Worm (Caenorhabditis elegans) whole organism, young adult: ENCODE measurements around the gene lido-12.

Experiments used
- C17E4.6 ChIP-seq: fragments of 200-800 bp; sonication (Bioruptor generic); IDR thresholded peaks from 2 replicates; pipeline ENCODE4 v1.3.6; 2022; ENCODE audit warnings: missing genetic modification reagents, missing genetic modification characterization, missing compliant biosample characterization
- F22D6.2 ChIP-seq: sonication (generic microtip); optimal IDR thresholded peaks from 2 replicates; lab custom pipeline; 2016; ENCODE audit warnings: mild to moderate bottlenecking, missing genetic modification characterization, missing compliant biosample characterization
- F57A8.1 ChIP-seq: fragments of 200-800 bp; sonication (Bioruptor generic); optimal IDR thresholded peaks from 2 replicates; lab custom pipeline; 2018; ENCODE audit warnings: mild to moderate bottlenecking, missing genetic modification characterization, moderate library complexity, missing compliant biosample characterization
- F57C9.4 ChIP-seq: sonication (generic microtip); optimal IDR thresholded peaks from 2 replicates; lab custom pipeline; 2017; ENCODE audit warnings: mild to moderate bottlenecking, missing genetic modification characterization, missing compliant biosample characterization
- K11D2.4 ChIP-seq: fragments of 200-800 bp; sonication (Bioruptor generic); IDR thresholded peaks from 2 replicates; pipeline ENCODE4 v1.3.6; 2022; ENCODE audit warnings: missing genetic modification reagents, missing genetic modification characterization, missing compliant biosample characterization
- Y53G8AR.9 ChIP-seq: fragments of 200-800 bp; sonication (Bioruptor generic); conservative IDR thresholded peaks from 2 replicates; pipeline ENCODE4 v1.3.6; 2022; ENCODE audit warnings: missing genetic modification reagents, missing genetic modification characterization, missing compliant biosample characterization
- Y67H2A.10 ChIP-seq: fragments of 200-800 bp; sonication (Bioruptor generic); conservative IDR thresholded peaks from 2 replicates; pipeline ENCODE4 v1.3.6; 2022; ENCODE audit warnings: missing genetic modification reagents, missing genetic modification characterization, missing compliant biosample characterization
- Y79H2A.3 ChIP-seq: fragments of 200-800 bp; sonication (Bioruptor generic); conservative IDR thresholded peaks from 2 replicates; pipeline ENCODE4 v1.3.6; 2022; ENCODE audit warnings: missing genetic modification reagents, missing genetic modification characterization, missing compliant biosample characterization
- Y95B8A.8 ChIP-seq: fragments of 200-800 bp; sonication (Bioruptor generic); IDR thresholded peaks from 2 replicates; pipeline ENCODE4 v1.3.6; 2022; ENCODE audit warnings: missing genetic modification reagents, missing genetic modification characterization, missing compliant biosample characterization
- ZK185.1 ChIP-seq: sonication (generic microtip); optimal IDR thresholded peaks from 2 replicates; lab custom pipeline; 2016; ENCODE audit warnings: mild to moderate bottlenecking, missing genetic modification characterization, missing compliant biosample characterization; ENCODE audit not compliant: poor library complexity, severe bottlenecking
- akir-1 ChIP-seq: fragments of 200-800 bp; sonication (Bioruptor generic); optimal IDR thresholded peaks from 2 replicates; lab custom pipeline; 2018; ENCODE audit warnings: mild to moderate bottlenecking, missing genetic modification characterization, moderate library complexity, missing compliant biosample characterization
- ama-1 ChIP-seq, 3 experiments: fragments of 150-350 bp in 1 of 3; sonication (generic microtip) in 2 of 3; optimal IDR thresholded peaks; 2 replicates each; lab custom pipeline; 2014 to 2018; ENCODE audit warnings: missing biosample characterization in 2 of 3, missing genetic modification characterization in 2 of 3, missing genetic modification reagents in 2 of 3
- aptf-2 ChIP-seq: fragments of 200-800 bp; sonication (Bioruptor generic); conservative IDR thresholded peaks from 2 replicates; pipeline ENCODE4 v1.3.6; 2022; ENCODE audit warnings: missing genetic modification reagents, missing genetic modification characterization, missing compliant biosample characterization
- aptf-3 ChIP-seq: fragments of 200-800 bp; sonication (Bioruptor generic); IDR thresholded peaks from 2 replicates; pipeline ENCODE4 v1.3.6; 2022; ENCODE audit warnings: missing genetic modification characterization, missing compliant biosample characterization
- atf-7 ChIP-seq: sonication (generic microtip); optimal IDR thresholded peaks from 2 replicates; lab custom pipeline; 2017; ENCODE audit warnings: mild to moderate bottlenecking, missing genetic modification characterization, missing compliant biosample characterization
- athp-1 ChIP-seq: sonication (generic microtip); optimal IDR thresholded peaks from 2 replicates; lab custom pipeline; 2017; ENCODE audit warnings: mild to moderate bottlenecking, missing genetic modification characterization, missing compliant biosample characterization
- attf-3 ChIP-seq: fragments of 200-800 bp; sonication (Bioruptor generic); conservative IDR thresholded peaks from 2 replicates; pipeline ENCODE4 v1.3.6; 2022; ENCODE audit warnings: missing genetic modification reagents, missing genetic modification characterization, missing compliant biosample characterization
- attf-6 ChIP-seq: fragments of 200-800 bp; sonication (Bioruptor generic); IDR thresholded peaks from 2 replicates; pipeline ENCODE4 v1.3.6; 2022; ENCODE audit warnings: missing genetic modification reagents, missing genetic modification characterization, missing compliant biosample characterization
- bed-1 ChIP-seq: fragments of 200-800 bp; sonication (Bioruptor generic); IDR thresholded peaks from 2 replicates; pipeline ENCODE4 v1.3.6; 2022; ENCODE audit warnings: missing genetic modification reagents, missing genetic modification characterization, missing compliant biosample characterization
- ceh-27 ChIP-seq: fragments of 200-800 bp; sonication (Bioruptor generic); optimal IDR thresholded peaks from 2 replicates; lab custom pipeline; 2018; ENCODE audit warnings: mild to moderate bottlenecking, missing genetic modification characterization, moderate library complexity, missing compliant biosample characterization
- ceh-91 ChIP-seq: fragments of 200-800 bp; sonication (Bioruptor generic); IDR thresholded peaks from 2 replicates; pipeline ENCODE4 v1.3.6; 2022; ENCODE audit warnings: missing genetic modification reagents, missing genetic modification characterization, missing compliant biosample characterization
- chd-7 ChIP-seq: sonication (generic microtip); optimal IDR thresholded peaks from 2 replicates; lab custom pipeline; 2016; ENCODE audit warnings: mild to moderate bottlenecking, missing genetic modification characterization, moderate library complexity, missing compliant biosample characterization
- dpl-1 ChIP-seq: fragments of 150-350 bp; optimal IDR thresholded peaks from 2 replicates; lab custom pipeline; 2014; ENCODE audit warnings: missing biosample characterization, missing genetic modification reagents, missing genetic modification characterization
- egrh-3 ChIP-seq: fragments of 200-800 bp; sonication (Bioruptor generic); IDR thresholded peaks from 2 replicates; pipeline ENCODE4 v1.3.6; 2022; ENCODE audit warnings: missing genetic modification reagents, missing genetic modification characterization, missing compliant biosample characterization
- fkh-3 ChIP-seq: sonication (generic microtip); optimal IDR thresholded peaks from 2 replicates; lab custom pipeline; 2016; ENCODE audit warnings: mild to moderate bottlenecking, missing genetic modification characterization, missing compliant biosample characterization
- gei-17 ChIP-seq: fragments of 200-800 bp; sonication (Bioruptor generic); optimal IDR thresholded peaks from 2 replicates; lab custom pipeline; 2018; ENCODE audit warnings: mild to moderate bottlenecking, missing genetic modification characterization, missing compliant biosample characterization
- hrde-1 ChIP-seq: sonication (generic microtip); optimal IDR thresholded peaks from 2 replicates; lab custom pipeline; 2016; ENCODE audit warnings: missing genetic modification characterization, mild to moderate bottlenecking, missing compliant biosample characterization, moderate library complexity, missing genotype, missing genetic modification reagents, borderline replicate concordance
- hsf-1 ChIP-seq: fragments of 200-800 bp; sonication (Bioruptor generic); IDR thresholded peaks from 2 replicates; pipeline ENCODE4 v1.3.6; 2022; ENCODE audit warnings: missing genetic modification reagents, missing genetic modification characterization, missing compliant biosample characterization
- let-526 ChIP-seq: fragments of 200-800 bp; sonication (Bioruptor generic); IDR thresholded peaks from 2 replicates; pipeline ENCODE4 v1.3.6; 2022; ENCODE audit warnings: missing genetic modification reagents, missing genetic modification characterization, missing compliant biosample characterization
- lin-35 ChIP-seq, 3 experiments: fragments of 150-350 bp in 2 of 3; sonication (generic microtip) in 1 of 3; optimal IDR thresholded peaks; 2 replicates each; lab custom pipeline; 2014 to 2018; ENCODE audit warnings: missing biosample characterization in 3 of 3, missing genetic modification characterization in 3 of 3, missing genetic modification reagents in 3 of 3
- lir-1 ChIP-seq: fragments of 200-800 bp; sonication (Bioruptor generic); conservative IDR thresholded peaks from 2 replicates; pipeline ENCODE4 v1.3.6; 2022; ENCODE audit warnings: missing genetic modification reagents, missing genetic modification characterization, missing compliant biosample characterization
- madf-3 ChIP-seq: fragments of 200-800 bp; sonication (Bioruptor generic); IDR thresholded peaks from 2 replicates; pipeline ENCODE4 v1.3.6; 2022; ENCODE audit warnings: missing genetic modification reagents, missing genetic modification characterization, missing compliant biosample characterization
- nfya-1 ChIP-seq: sonication (generic microtip); optimal IDR thresholded peaks from 2 replicates; lab custom pipeline; 2017; ENCODE audit warnings: antibody characterized with exemption, missing compliant biosample characterization, missing genetic modification characterization, borderline replicate concordance; ENCODE audit not compliant: insufficient read depth
- nhr-120 ChIP-seq: fragments of 200-800 bp; sonication (Bioruptor generic); IDR thresholded peaks from 2 replicates; pipeline ENCODE4 v1.3.6; 2022; ENCODE audit warnings: missing genetic modification characterization, missing compliant biosample characterization
- nhr-179 ChIP-seq: sonication (generic microtip); optimal IDR thresholded peaks from 2 replicates; lab custom pipeline; 2016; ENCODE audit warnings: mild to moderate bottlenecking, missing genetic modification characterization, missing compliant biosample characterization
- nhr-90 ChIP-seq: sonication (generic microtip); optimal IDR thresholded peaks from 2 replicates; lab custom pipeline; 2016; ENCODE audit warnings: missing genotype, mild to moderate bottlenecking, missing genetic modification characterization, missing compliant biosample characterization
- pbrm-1 ChIP-seq: fragments of 200-800 bp; sonication (Bioruptor generic); IDR thresholded peaks from 2 replicates; pipeline ENCODE4 v1.3.6; 2022; ENCODE audit warnings: missing genetic modification reagents, missing genetic modification characterization, missing compliant biosample characterization
- pha-4 ChIP-seq: fragments of 150-350 bp; sonication (generic microtip); optimal IDR thresholded peaks from 2 replicates; lab custom pipeline; 2014; ENCODE audit warnings: missing biosample characterization, missing genetic modification reagents, missing genetic modification characterization
- rcor-1 ChIP-seq: fragments of 200-800 bp; sonication (Bioruptor generic); IDR thresholded peaks from 2 replicates; pipeline ENCODE4 v1.3.6; 2022; ENCODE audit warnings: missing genetic modification reagents, missing genetic modification characterization, missing compliant biosample characterization
- snpc-1.3 ChIP-seq: sonication (generic microtip); optimal IDR thresholded peaks from 2 replicates; lab custom pipeline; 2017; ENCODE audit warnings: missing genetic modification characterization, mild to moderate bottlenecking, missing compliant biosample characterization, antibody characterized with exemption, moderate library complexity, missing genotype, missing genetic modification reagents; ENCODE audit not compliant: insufficient read depth
- somi-1 ChIP-seq: fragments of 200-800 bp; sonication (Bioruptor generic); optimal IDR thresholded peaks from 2 replicates; lab custom pipeline; 2018; ENCODE audit warnings: mild to moderate bottlenecking, missing genetic modification characterization, missing compliant biosample characterization
- tbp1 ChIP-seq: fragments of 200-800 bp; sonication (Bioruptor generic); optimal IDR thresholded peaks from 2 replicates; lab custom pipeline; 2018; ENCODE audit warnings: mild to moderate bottlenecking, missing genetic modification characterization, missing compliant biosample characterization
- tlf-1 ChIP-seq: fragments of 200-800 bp; sonication (Bioruptor generic); optimal IDR thresholded peaks from 2 replicates; lab custom pipeline; 2018; ENCODE audit warnings: mild to moderate bottlenecking, missing genetic modification characterization, missing compliant biosample characterization
- unc-130 ChIP-seq: sonication (generic microtip); optimal IDR thresholded peaks from 2 replicates; lab custom pipeline; 2016; ENCODE audit warnings: missing genetic modification reagents, missing genetic modification characterization, missing compliant biosample characterization
- unc-62 ChIP-seq: fragments of 150-350 bp; optimal IDR thresholded peaks from 2 replicates; lab custom pipeline; 2014; ENCODE audit warnings: missing biosample characterization, missing genetic modification reagents, missing genetic modification characterization
- zfh-2 ChIP-seq: fragments of 200-800 bp; sonication (Bioruptor generic); conservative IDR thresholded peaks from 2 replicates; pipeline ENCODE4 v1.3.6; 2022; ENCODE audit warnings: missing genetic modification reagents, missing genetic modification characterization, missing compliant biosample characterization
- ztf-18 ChIP-seq: sonication (generic microtip); optimal IDR thresholded peaks from 2 replicates; lab custom pipeline; 2016; ENCODE audit warnings: missing genotype, mild to moderate bottlenecking, missing genetic modification characterization, missing compliant biosample characterization
- ztf-28 ChIP-seq: fragments of 200-800 bp; sonication (Bioruptor generic); IDR thresholded peaks from 2 replicates; pipeline ENCODE4 v1.3.6; 2022; ENCODE audit warnings: missing genetic modification reagents, missing genetic modification characterization, missing compliant biosample characterization

lido-12 gene

ce11 chrII:3056266-3056872 is 50.8 kb downstream of the lido-12 start, which contains the start of gene lin-8:
Gene lin-8 (plus strand): TSS chrII:3056822.
- TF ChIP-seq C17E4.6 (GFP tag; lab: Robert Waterston, UW) (no peak), tbp1 (peak; percentile 40), ztf-18 (tag; lab: Kevin White, UChicago) (no peak), unc-62 (GFP tag; lab: Kevin White, UChicago) (no peak), hrde-1 (no peak), fkh-3 (no peak), rcor-1 (GFP tag; lab: Robert Waterston, UW) (no peak), Y95B8A.8 (GFP tag; lab: Robert Waterston, UW) (no peak), zfh-2 (GFP tag; lab: Robert Waterston, UW) (no peak), ama-1 (optimal IDR thresholded peaks at IDR 0.05; lab: Kevin White, UChicago) (no peak), ama-1 (GFP tag; optimal IDR thresholded peaks at IDR 0.05; lab: Kevin White, UChicago) (no peak), athp-1 (tag; lab: Kevin White, UChicago) (peak; percentile 54), lir-1 (GFP tag; lab: Robert Waterston, UW) (no peak), attf-6 (no peak), madf-3 (GFP tag; lab: Robert Waterston, UW) (no peak), attf-3 (GFP tag; lab: Robert Waterston, UW) (no peak), ceh-91 (GFP tag; lab: Robert Waterston, UW) (peak; percentile 75), somi-1 (GFP tag; lab: Kevin White, UChicago) (no peak), pha-4 (no peak), ZK185.1 (tag; lab: Kevin White, UChicago) (no peak), nfya-1 (tag; lab: Kevin White, UChicago) (no peak), F22D6.2 (tag; lab: Kevin White, UChicago) (no peak), tlf-1 (GFP tag; lab: Kevin White, UChicago) (peak; percentile 5), Y79H2A.3 (GFP tag; lab: Robert Waterston, UW) (no peak), ceh-27 (GFP tag; lab: Kevin White, UChicago) (no peak), Y53G8AR.9 (GFP tag; lab: Robert Waterston, UW) (no peak), pbrm-1 (GFP tag; lab: Robert Waterston, UW) (no peak), F57A8.1 (GFP tag; lab: Kevin White, UChicago) (no peak), chd-7 (tag; lab: Kevin White, UChicago) (no peak), ztf-28 (GFP tag; lab: Robert Waterston, UW) (no peak), bed-1 (GFP tag; lab: Robert Waterston, UW) (no peak), nhr-90 (tag; lab: Kevin White, UChicago) (no peak), akir-1 (no peak), atf-7 (no peak), nhr-120 (GFP tag; lab: Robert Waterston, UW) (no peak), Y67H2A.10 (no peak), lin-35 (GFP tag; optimal IDR thresholded peaks at IDR 0.05; lab: Kevin White, UChicago) (no peak), gei-17 (no peak), unc-130 (GFP tag; lab: Kevin White, UChicago) (no peak), egrh-3 (GFP tag; lab: Robert Waterston, UW) (no peak), nhr-179 (tag; lab: Kevin White, UChicago) (no peak), K11D2.4 (GFP tag; lab: Robert Waterston, UW) (no peak), F57C9.4 (tag; lab: Kevin White, UChicago) (no peak), snpc-1.3 (no peak), aptf-2 (GFP tag; lab: Robert Waterston, UW) (no peak), hsf-1 (GFP tag; lab: Robert Waterston, UW) (no peak), dpl-1 (GFP tag; lab: Kevin White, UChicago) (no peak), let-526 (GFP tag; lab: Robert Waterston, UW) (no peak), aptf-3 (GFP tag; lab: Robert Waterston, UW) (no peak)
